Worm (Caenorhabditis elegans): Measurements from ENCODE around the gene Y27F2A.6.
"Not testable (repeated sequence)": the region's sequence is repeated elsewhere in the genome, so short reads cannot be mapped to it uniquely, and the experiment has no call there.

The Y27F2A.6 gene

ce11 chrII:3206423-3206989 is 23.3 kb upstream of the Y27F2A.6 start, which contains the start of the genes ZC239.20 and ZC239.21:
TSS of gene ZC239.20 (minus strand) at chrII:3206523.
TSS of gene ZC239.21 (plus strand) at chrII:3206939.
- TF ChIP-seq M03D4.4 (tag; optimal IDR thresholded peaks at IDR 0.05) (no peak), ces-1 (GFP tag; optimal IDR thresholded peaks at IDR 0.05) (no peak)

ce11 chrII:3203415-3203814 is 20.2 kb upstream of the Y27F2A.6 start, which contains the start of gene sri-50:
TSS of gene sri-50 (plus strand) at chrII:3203715.
- no peak for TF ChIP-seq nhr-12 (tag; optimal IDR thresholded peaks at IDR 0.05)
- no peak for TF ChIP-seq mls-2 (tag; optimal IDR thresholded peaks at IDR 0.05)
- no peak for TF ChIP-seq tbx-8 (GFP tag; optimal IDR thresholded peaks at IDR 0.05)
- no peak for TF ChIP-seq nhr-2 (tag; optimal IDR thresholded peaks at IDR 0.05)
- no peak for TF ChIP-seq zip-8 (tag; optimal IDR thresholded peaks at IDR 0.05)
- TF ChIP-seq drap-1 (GFP tag; optimal IDR thresholded peaks at IDR 0.05) = no peak

ce11 chrII:3202519-3202918 is 19.3 kb upstream of the Y27F2A.6 start, which contains the start of gene sri-53:
TSS of gene sri-53 (minus strand) at chrII:3202619.
- TF ChIP-seq lsy-2 (tag; optimal IDR thresholded peaks at IDR 0.05) (no peak), ceh-39 (tag; optimal IDR thresholded peaks at IDR 0.05) (no peak), cnd-1 (tag; optimal IDR thresholded peaks at IDR 0.05) (no peak), unc-120 (tag; optimal IDR thresholded peaks at IDR 0.05; ENCODE audit: poor library complexity, severe bottlenecking) (no peak), snpc-4 (tag; optimal IDR thresholded peaks at IDR 0.05) (no peak), ces-1 (GFP tag; optimal IDR thresholded peaks at IDR 0.05) (no peak), pha-4 (tag; optimal IDR thresholded peaks at IDR 0.05) (no peak), ham-2 (GFP tag; optimal IDR thresholded peaks at IDR 0.05) (no peak), sem-2 (GFP tag; optimal IDR thresholded peaks at IDR 0.05) (no peak), hlh-1 (tag; optimal IDR thresholded peaks at IDR 0.05) (no peak), ceh-83 (GFP tag; optimal IDR thresholded peaks at IDR 0.05) (no peak), unc-62 (GFP tag; optimal IDR thresholded peaks at IDR 0.05) (no peak), drap-1 (GFP tag; optimal IDR thresholded peaks at IDR 0.05) (no peak), M03D4.4 (tag; optimal IDR thresholded peaks at IDR 0.05) (no peak), ceh-43 (GFP tag; optimal IDR thresholded peaks at IDR 0.05) (no peak)

ce11 chrII:3201242-3201641 is 18.0 kb upstream of the Y27F2A.6 start, which contains the start of gene sri-48:
TSS of gene sri-48 (minus strand) at chrII:3201342.
- not testable (repeated sequence) for TF ChIP-seq ceh-43 (GFP tag; optimal IDR thresholded peaks at IDR 0.05); flh-1 (GFP tag; optimal IDR thresholded peaks at IDR 0.05); sptf-1 (tag; optimal IDR thresholded peaks at IDR 0.05)

ce11 chrII:3198998-3199397 is 15.8 kb upstream of the Y27F2A.6 start, which contains the start of gene sri-51:
TSS of gene sri-51 (minus strand) at chrII:3199098.
- TF ChIP-seq mls-2 (tag; optimal IDR thresholded peaks at IDR 0.05) = no peak
- TF ChIP-seq nhr-2 (tag; optimal IDR thresholded peaks at IDR 0.05) = no peak

ce11 chrII:3196966-3197365 is 13.8 kb upstream of the Y27F2A.6 start, which contains the start of gene gcy-15:
TSS of gene gcy-15 (minus strand) at chrII:3197066.
- TF ChIP-seq nhr-76 (tag; optimal IDR thresholded peaks at IDR 0.05) (no peak), elt-1 (tag; optimal IDR thresholded peaks at IDR 0.05; ENCODE audit: borderline replicate concordance, insufficient read depth) (no peak), mab-5 (tag; optimal IDR thresholded peaks at IDR 0.05) (no peak), elt-3 (tag; optimal IDR thresholded peaks at IDR 0.05) (no peak), drap-1 (GFP tag; optimal IDR thresholded peaks at IDR 0.05) (no peak), M03D4.4 (tag; optimal IDR thresholded peaks at IDR 0.05) (no peak), ceh-39 (tag; optimal IDR thresholded peaks at IDR 0.05) (no peak), cnd-1 (tag; optimal IDR thresholded peaks at IDR 0.05) (no peak), ceh-83 (GFP tag; optimal IDR thresholded peaks at IDR 0.05) (no peak), mls-2 (tag; optimal IDR thresholded peaks at IDR 0.05) (no peak), hlh-1 (tag; optimal IDR thresholded peaks at IDR 0.05) (no peak), flh-1 (GFP tag; optimal IDR thresholded peaks at IDR 0.05) (no peak), ceh-43 (GFP tag; optimal IDR thresholded peaks at IDR 0.05) (no peak), tbx-8 (GFP tag; optimal IDR thresholded peaks at IDR 0.05) (no peak), bed-3 (GFP tag; optimal IDR thresholded peaks at IDR 0.05) (no peak), zip-8 (tag; optimal IDR thresholded peaks at IDR 0.05) (no peak), nhr-12 (tag; optimal IDR thresholded peaks at IDR 0.05) (no peak), unc-120 (tag; optimal IDR thresholded peaks at IDR 0.05; ENCODE audit: poor library complexity, severe bottlenecking) (no peak), sptf-1 (tag; optimal IDR thresholded peaks at IDR 0.05) (no peak), blmp-1 (tag; optimal IDR thresholded peaks at IDR 0.05) (no peak)

All from whole organism, mixed stage, embryonic.